Worm (Caenorhabditis elegans) whole organism, L1 larva: ENCODE data around the gene alr-1.

ENCODE experiments used
- C04F5.9 ChIP-seq: sonication (generic microtip); optimal IDR thresholded peaks from 2 replicates; lab custom pipeline; 2016; ENCODE audit warnings: missing genetic modification characterization, missing compliant biosample characterization
- C34B4.2 ChIP-seq: sonication (generic microtip); optimal IDR thresholded peaks from 2 replicates; lab custom pipeline; 2017; ENCODE audit warnings: mild to moderate bottlenecking, missing genetic modification characterization, missing compliant biosample characterization
- F16B12.6 ChIP-seq: fragments of 150-350 bp; optimal IDR thresholded peaks from 2 replicates; lab custom pipeline; 2014; ENCODE audit warnings: missing biosample characterization, missing genetic modification characterization
- Y116A8C.19 ChIP-seq: sonication (generic microtip); optimal IDR thresholded peaks from 2 replicates; lab custom pipeline; 2016; ENCODE audit warnings: missing compliant biosample characterization, missing genetic modification characterization, borderline replicate concordance
- aha-1 ChIP-seq: fragments of 150-350 bp; optimal IDR thresholded peaks from 2 replicates; lab custom pipeline; 2014; ENCODE audit warnings: missing biosample characterization, missing genetic modification characterization
- alr-1 ChIP-seq: fragments of 200-800 bp; sonication (Bioruptor generic); optimal IDR thresholded peaks from 2 replicates; lab custom pipeline; 2018; ENCODE audit warnings: borderline replicate concordance, mild to moderate bottlenecking, missing genetic modification characterization, missing compliant biosample characterization
- aly-2 ChIP-seq: fragments of 150-350 bp; optimal IDR thresholded peaks from 2 replicates; lab custom pipeline; 2014; ENCODE audit warnings: missing biosample characterization, missing genetic modification characterization
- blmp-1 ChIP-seq: fragments of 150-350 bp; optimal IDR thresholded peaks from 2 replicates; lab custom pipeline; 2014; ENCODE audit warnings: missing biosample characterization, missing genetic modification characterization
- ceh-8 ChIP-seq: fragments of 200-800 bp; sonication (Bioruptor generic); optimal IDR thresholded peaks from 2 replicates; lab custom pipeline; 2018; ENCODE audit warnings: mild to moderate bottlenecking, missing genetic modification characterization, moderate library complexity, missing compliant biosample characterization
- ceh-88 ChIP-seq: fragments of 200-800 bp; sonication (Bioruptor generic); IDR thresholded peaks from 2 replicates; pipeline ENCODE4 v1.3.6; 2022; ENCODE audit warnings: missing genetic modification characterization, missing compliant biosample characterization
- ceh-90 ChIP-seq: sonication (generic microtip); optimal IDR thresholded peaks from 2 replicates; lab custom pipeline; 2016; ENCODE audit warnings: missing genetic modification characterization, missing compliant biosample characterization
- dsc-1 ChIP-seq: sonication (generic microtip); optimal IDR thresholded peaks from 2 replicates; lab custom pipeline; 2016; ENCODE audit warnings: mild to moderate bottlenecking, missing genetic modification characterization, missing compliant biosample characterization
- elt-3 ChIP-seq, 6 experiments: fragments of 150-350 bp in 1 of 6; sonication (generic microtip); optimal IDR thresholded peaks; 2 replicates each; lab custom pipeline; 2017 to 2018; ENCODE audit warnings: missing biosample characterization in 6 of 6, missing genetic modification characterization in 6 of 6, inconsistent platforms in 1 of 6
- fkh-10 ChIP-seq: sonication (generic microtip); optimal IDR thresholded peaks from 2 replicates; lab custom pipeline; 2017; ENCODE audit warnings: missing biosample characterization, missing genetic modification reagents, missing genetic modification characterization
- fkh-8 ChIP-seq: sonication (generic microtip); optimal IDR thresholded peaks from 2 replicates; lab custom pipeline; 2016; ENCODE audit warnings: mild to moderate bottlenecking, missing genetic modification characterization, missing compliant biosample characterization
- fos-1 ChIP-seq: fragments of 150-350 bp; optimal IDR thresholded peaks from 2 replicates; lab custom pipeline; 2014; ENCODE audit warnings: missing biosample characterization, missing genetic modification characterization
- hlh-17 ChIP-seq: fragments of 200-800 bp; sonication (Bioruptor generic); optimal IDR thresholded peaks from 2 replicates; lab custom pipeline; 2018; ENCODE audit warnings: missing genetic modification characterization, mild to moderate bottlenecking, missing compliant biosample characterization, moderate library complexity, borderline replicate concordance
- hpl-2 ChIP-seq: fragments of 150-350 bp; optimal IDR thresholded peaks from 2 replicates; lab custom pipeline; 2014; ENCODE audit warnings: missing biosample characterization, missing genetic modification reagents, missing genetic modification characterization
- lin-14 ChIP-seq: fragments of 200-800 bp; sonication (Bioruptor generic); optimal IDR thresholded peaks from 2 replicates; lab custom pipeline; 2018; ENCODE audit warnings: mild to moderate bottlenecking, missing genetic modification characterization, moderate library complexity, missing compliant biosample characterization
- lir-3 ChIP-seq: sonication (generic microtip); optimal IDR thresholded peaks from 2 replicates; lab custom pipeline; 2016; ENCODE audit warnings: mild to moderate bottlenecking, missing genetic modification characterization, moderate library complexity, missing compliant biosample characterization; ENCODE audit not compliant: poor library complexity
- mab-9 ChIP-seq: fragments of 200-800 bp; sonication (Bioruptor generic); IDR thresholded peaks from 2 replicates; pipeline ENCODE4 v1.3.6; 2022; ENCODE audit warnings: missing genetic modification reagents, missing genetic modification characterization, missing compliant biosample characterization
- mdl-1 ChIP-seq, 2 experiments: fragments of 150-350 bp; optimal IDR thresholded peaks; 2 replicates each; lab custom pipeline; 2014 to 2017; ENCODE audit warnings: missing biosample characterization in 2 of 2, missing genetic modification characterization in 2 of 2, inconsistent platforms in 1 of 2
- nhr-11 ChIP-seq: fragments of 150-350 bp; optimal IDR thresholded peaks from 2 replicates; lab custom pipeline; 2014; ENCODE audit warnings: missing biosample characterization, missing genetic modification characterization
- nhr-20 ChIP-seq: sonication (generic microtip); optimal IDR thresholded peaks from 2 replicates; lab custom pipeline; 2016; ENCODE audit warnings: mild to moderate bottlenecking, missing genetic modification characterization, missing compliant biosample characterization
- nhr-90 ChIP-seq: sonication (generic microtip); optimal IDR thresholded peaks from 2 replicates; lab custom pipeline; 2016; ENCODE audit warnings: mild to moderate bottlenecking, missing genetic modification characterization, missing compliant biosample characterization; ENCODE audit not compliant: poor library complexity
- pag-3 ChIP-seq: sonication (generic microtip); optimal IDR thresholded peaks from 2 replicates; lab custom pipeline; 2017; ENCODE audit warnings: missing genetic modification characterization, mild to moderate bottlenecking, missing compliant biosample characterization, antibody characterized with exemption, borderline replicate concordance; ENCODE audit not compliant: insufficient read depth
- pax-3 ChIP-seq: fragments of 200-800 bp; sonication (Bioruptor generic); optimal IDR thresholded peaks from 2 replicates; lab custom pipeline; 2018; ENCODE audit warnings: mild to moderate bottlenecking, missing genetic modification characterization, moderate library complexity, missing compliant biosample characterization
- pqm-1 ChIP-seq: sonication (generic microtip); optimal IDR thresholded peaks from 3 replicates; lab custom pipeline; 2017; ENCODE audit warnings: missing biosample characterization, missing genetic modification characterization
- sptf-1 ChIP-seq: fragments of 150-350 bp; optimal IDR thresholded peaks from 2 replicates; lab custom pipeline; 2014; ENCODE audit warnings: missing biosample characterization, missing genetic modification characterization
- sup-37 ChIP-seq: fragments of 200-800 bp; sonication (Bioruptor generic); optimal IDR thresholded peaks from 2 replicates; lab custom pipeline; 2018; ENCODE audit warnings: mild to moderate bottlenecking, missing genetic modification characterization, missing compliant biosample characterization
- swsn-7 ChIP-seq: sonication (generic microtip); optimal IDR thresholded peaks from 2 replicates; lab custom pipeline; 2016; ENCODE audit warnings: missing genetic modification characterization, missing compliant biosample characterization
- tbx-2 ChIP-seq: sonication (generic microtip); optimal IDR thresholded peaks from 2 replicates; lab custom pipeline; 2016; ENCODE audit warnings: missing genetic modification characterization, missing compliant biosample characterization
- tlp-1 ChIP-seq: fragments of 150-350 bp; optimal IDR thresholded peaks from 2 replicates; lab custom pipeline; 2014; ENCODE audit warnings: missing biosample characterization, missing genetic modification characterization
- unc-130 ChIP-seq: fragments of 150-350 bp; optimal IDR thresholded peaks from 2 replicates; lab custom pipeline; 2017; ENCODE audit warnings: missing biosample characterization, missing genetic modification characterization, inconsistent platforms
- unc-30 ChIP-seq: sonication (generic microtip); optimal IDR thresholded peaks from 2 replicates; lab custom pipeline; 2017; ENCODE audit warnings: missing biosample characterization, missing genetic modification characterization
- zag-1 ChIP-seq: fragments of 150-350 bp; optimal IDR thresholded peaks from 2 replicates; lab custom pipeline; 2014; ENCODE audit warnings: missing biosample characterization, missing genetic modification characterization
- ztf-11 ChIP-seq, 2 experiments: sonication (generic microtip); optimal IDR thresholded peaks; 2 replicates each; lab custom pipeline; 2016 to 2017; ENCODE audit warnings: missing genetic modification characterization in 2 of 2, missing biosample characterization in 1 of 2, missing compliant biosample characterization in 1 of 2

alr-1 gene

ce11 chrX:11125520-11125919 is at the start of gene alr-1:
alr-1 (minus strand) TSS chrX:11125620.
- TF ChIP-seq ceh-88 (GFP tag; lab: Robert Waterston, UW) (no peak), pax-3 (no peak), ceh-90 (tag; lab: Kevin White, UChicago) (no peak), ztf-11 (tag; optimal IDR thresholded peaks at IDR 0.05; lab: Kevin White, UChicago) (no peak), elt-3 (tag; optimal IDR thresholded peaks at IDR 0.05; lab: Kevin White, UChicago) (no peak), ceh-8 (GFP tag; lab: Kevin White, UChicago) (no peak), tbx-2 (tag; lab: Kevin White, UChicago) (no peak), nhr-11 (no peak), lir-3 (tag; lab: Kevin White, UChicago) (no peak), unc-130 (no peak), alr-1 (tag; lab: Kevin White, UChicago) (no peak)
- TF ChIP-seq, all 84 proteins: peak for 0

- no peak for TF ChIP-seq unc-130
- no peak for TF ChIP-seq C34B4.2 (tag; lab: Kevin White, UChicago)
- no peak for TF ChIP-seq fkh-10
- TF ChIP-seq pax-3, result no peak
- no peak for TF ChIP-seq pag-3
- TF ChIP-seq sup-37, result no peak
- TF ChIP-seq, all 84 proteins: peak for 0
Measured at ce11 chrX:11162778-11163584, 37.6 kb upstream of the alr-1 start.

- TF ChIP-seq ztf-11 (tag; optimal IDR thresholded peaks at IDR 0.05; lab: Kevin White, UChicago) (no peak), sptf-1 (tag; lab: Kevin White, UChicago) (no peak), swsn-7 (no peak), dsc-1 (no peak), nhr-20 (tag; lab: Kevin White, UChicago) (no peak)
- TF ChIP-seq, all 84 proteins: peak for 0
Measured at ce11 chrX:11160537-11160936, 35.1 kb upstream of the alr-1 start, which contains the start of gene C05C9.1. C05C9.1 (plus strand) TSS chrX:11160837.

- TF ChIP-seq C04F5.9, result no peak
- no peak for TF ChIP-seq ceh-8 (GFP tag; lab: Kevin White, UChicago)
- no peak for TF ChIP-seq zag-1
- no peak for TF ChIP-seq nhr-11
- TF ChIP-seq tlp-1, result no peak
- no peak for TF ChIP-seq hpl-2 (GFP tag; lab: Kevin White, UChicago)
- TF ChIP-seq pqm-1 (tag; lab: Kevin White, UChicago), result no peak
- no peak for TF ChIP-seq mdl-1 (tag; optimal IDR thresholded peaks at IDR 0.05; lab: Kevin White, UChicago)
- no peak for TF ChIP-seq aly-2 (tag; lab: Kevin White, UChicago)
- TF ChIP-seq fkh-10, result no peak
Measured at ce11 chrX:11152720-11153119, 27.3 kb upstream of the alr-1 start, which contains the start of the genes C05C9.3 and C05C9.2. C05C9.3 (minus strand) TSS chrX:11152820. C05C9.2 (plus strand) TSS chrX:11153065.

DNA sequence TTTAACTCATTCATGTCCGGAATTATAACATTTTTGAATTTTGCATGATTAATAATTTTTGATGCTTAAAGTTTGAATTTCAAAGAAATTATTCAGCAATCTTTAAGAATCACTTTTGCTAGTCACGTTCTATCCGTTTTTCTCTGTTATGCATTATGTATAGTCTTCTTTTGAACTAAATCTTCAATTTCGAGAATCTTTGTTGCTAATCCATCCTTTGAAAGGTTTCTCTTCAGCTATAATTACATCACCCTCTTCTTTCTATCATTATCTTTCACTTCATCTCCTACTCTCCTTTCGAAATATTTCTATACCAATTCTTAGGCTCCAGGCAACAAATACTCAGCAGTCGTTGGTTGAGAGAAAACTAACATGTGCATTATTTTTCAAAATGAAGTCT is 26.1 kb upstream of the alr-1 start:
- peak; percentile 56 for TF ChIP-seq dsc-1
- TF ChIP-seq nhr-11, result peak; percentile 52
- no peak for TF ChIP-seq nhr-90
- TF ChIP-seq aha-1 (tag; lab: Kevin White, UChicago), result no peak
- TF ChIP-seq F16B12.6 (tag; lab: Kevin White, UChicago), result no peak
- TF ChIP-seq fkh-8 (tag; lab: Kevin White, UChicago), result peak; percentile 54
- TF ChIP-seq pax-3, result peak; percentile 34

ce11 chrX:11137632-11138031 is 12.2 kb upstream of the alr-1 start:
- TF ChIP-seq fos-1 (tag; lab: Kevin White, UChicago), result no peak
- no peak for TF ChIP-seq fkh-8 (tag; lab: Kevin White, UChicago)
- TF ChIP-seq unc-30, result peak; percentile 14
- TF ChIP-seq hlh-17, result no peak
- TF ChIP-seq ceh-8 (GFP tag; lab: Kevin White, UChicago), result no peak
- peak; percentile 68 for TF ChIP-seq mab-9 (GFP tag; lab: Robert Waterston, UW)
- peak; percentile 18 for TF ChIP-seq lin-14 (GFP tag; lab: Kevin White, UChicago)
- TF ChIP-seq dsc-1, result no peak
- TF ChIP-seq Y116A8C.19, result no peak
- peak; percentile 4 for TF ChIP-seq blmp-1 (tag; lab: Kevin White, UChicago)
- TF ChIP-seq mdl-1 (tag; optimal IDR thresholded peaks at IDR 0.05; lab: Kevin White, UChicago), result no peak
- TF ChIP-seq, all 84 proteins: peak for 4
